Worm (Caenorhabditis elegans): ENCODE measurements around the gene lips-15.

The lips-15 gene

ce11 chrII:12565851-12566250 is 38.3 kb upstream of the lips-15 start, which contains the start of gene F49C5.7:
Gene F49C5.7, plus strand, starts transcription at chrII:12566151.
- TF ChIP-seq pha-4 (tag; optimal IDR thresholded peaks at IDR 0.05) (no peak), unc-42 (tag; optimal IDR thresholded peaks at IDR 0.05) (no peak), hlh-6 (tag; optimal IDR thresholded peaks at IDR 0.05) (no peak), pag-3 (tag; optimal IDR thresholded peaks at IDR 0.05; ENCODE audit: borderline replicate concordance) (no peak), hlh-13 (GFP tag; optimal IDR thresholded peaks at IDR 0.05) (no peak), sox-4 (tag; optimal IDR thresholded peaks at IDR 0.05) (no peak), fkh-10 (GFP tag; optimal IDR thresholded peaks at IDR 0.05) (no peak), T23F11.4 (GFP tag; optimal IDR thresholded peaks at IDR 0.05) (no peak), K02D7.2 (tag; optimal IDR thresholded peaks at IDR 0.05) (no peak), ttx-3 (tag; optimal IDR thresholded peaks at IDR 0.05) (no peak), fax-1 (tag; optimal IDR thresholded peaks at IDR 0.05) (no peak), ceh-2 (tag; optimal IDR thresholded peaks at IDR 0.05) (no peak), pha-2 (tag; optimal IDR thresholded peaks at IDR 0.05) (no peak), nhr-11 (tag; optimal IDR thresholded peaks at IDR 0.05) (no peak), C08G9.2 (tag; optimal IDR thresholded peaks at IDR 0.05) (no peak)

- no peak for TF ChIP-seq lim-6 (tag; optimal IDR thresholded peaks at IDR 0.05)
- no peak for TF ChIP-seq dmd-4 (tag; optimal IDR thresholded peaks at IDR 0.05; ENCODE audit: borderline replicate concordance)
- no peak for TF ChIP-seq unc-86 (tag; optimal IDR thresholded peaks at IDR 0.05)
- no peak for TF ChIP-seq lin-11 (tag; optimal IDR thresholded peaks at IDR 0.05)
- TF ChIP-seq che-1 (tag; optimal IDR thresholded peaks at IDR 0.05), result no peak
- TF ChIP-seq ztf-16 (tag; optimal IDR thresholded peaks at IDR 0.05), result no peak
- no peak for TF ChIP-seq hlh-6 (tag; optimal IDR thresholded peaks at IDR 0.05)
- TF ChIP-seq tbx-7 (tag; optimal IDR thresholded peaks at IDR 0.05), result no peak
- TF ChIP-seq sdc-2 (tag; optimal IDR thresholded peaks at IDR 0.05), result no peak
- no peak for TF ChIP-seq nhr-232 (tag; optimal IDR thresholded peaks at IDR 0.05)
- TF ChIP-seq ceh-30 (tag; optimal IDR thresholded peaks at IDR 0.05), result no peak
- TF ChIP-seq unc-3 (GFP tag; conservative IDR thresholded peaks at IDR 0.05), result no peak
- TF ChIP-seq unc-3 (tag; optimal IDR thresholded peaks at IDR 0.05), result no peak
- TF ChIP-seq rnt-1 (tag; optimal IDR thresholded peaks at IDR 0.05), result no peak
- TF ChIP-seq ceh-24 (tag; optimal IDR thresholded peaks at IDR 0.05), result no peak
- no peak for TF ChIP-seq madf-2 (tag; optimal IDR thresholded peaks at IDR 0.05)
- TF ChIP-seq ama-1 (optimal IDR thresholded peaks at IDR 0.05), result no peak
- no peak for TF ChIP-seq ceh-31 (tag; optimal IDR thresholded peaks at IDR 0.05)
- no peak for TF ChIP-seq zip-5 (tag; optimal IDR thresholded peaks at IDR 0.05)
Measured at ce11 chrII:12570523-12570922, 33.7 kb upstream of the lips-15 start, which contains the start of gene Y38E10A.1. Gene Y38E10A.1, minus strand, starts transcription at chrII:12570623.

DNA sequence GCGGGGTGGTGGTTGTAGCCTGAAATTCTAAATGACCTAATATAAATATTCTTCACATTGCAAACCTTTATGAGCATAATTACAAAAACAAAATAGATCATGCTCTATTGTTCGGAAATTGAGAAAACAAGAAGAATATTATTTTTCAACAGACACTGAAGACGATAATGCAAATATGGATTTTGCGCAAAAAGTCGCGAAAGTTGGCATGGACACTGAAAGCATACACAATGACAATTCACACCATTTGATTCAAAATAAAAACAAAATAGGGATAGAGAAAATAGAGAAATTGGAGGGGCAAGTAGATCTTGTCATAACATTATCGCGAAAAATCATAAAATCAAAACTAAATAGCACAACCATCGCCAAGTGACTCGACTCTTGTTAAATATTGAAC is 31.4 kb upstream of the lips-15 start, which contains the start of gene Y38E10A.35:
TSS of gene Y38E10A.35 (minus strand) at position 101 of the 400 bp plus-strand sequence.
- TF ChIP-seq elt-4 (tag; optimal IDR thresholded peaks at IDR 0.05) (no peak), pqm-1 (tag; optimal IDR thresholded peaks at IDR 0.05) (no peak), ceh-18 (tag; optimal IDR thresholded peaks at IDR 0.05) (no peak)

DNA sequence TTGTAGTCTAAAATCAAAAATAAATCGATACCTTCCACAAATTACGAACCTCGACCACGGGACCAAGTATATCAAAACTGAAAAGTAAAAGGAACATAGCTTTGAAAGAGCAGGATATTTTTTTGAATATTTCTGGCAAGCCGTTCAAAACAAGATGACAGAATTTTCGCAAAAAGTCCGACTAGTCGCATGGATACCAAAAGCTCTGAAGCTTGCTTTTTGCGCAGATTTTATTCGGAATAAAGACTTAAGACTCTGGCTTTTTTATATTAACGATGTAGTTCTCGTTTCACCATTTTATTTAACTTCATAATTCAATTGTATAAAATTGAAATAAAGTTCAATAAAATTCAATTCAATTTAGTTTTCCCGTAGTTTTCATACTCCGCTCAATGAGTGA is 30.6 kb upstream of the lips-15 start, which contains the start of gene Y38E10A.2:
TSS of gene Y38E10A.2 (minus strand) at position 101 of the 400 bp plus-strand sequence.
- no peak for TF ChIP-seq ceh-24 (tag; optimal IDR thresholded peaks at IDR 0.05)

DNA sequence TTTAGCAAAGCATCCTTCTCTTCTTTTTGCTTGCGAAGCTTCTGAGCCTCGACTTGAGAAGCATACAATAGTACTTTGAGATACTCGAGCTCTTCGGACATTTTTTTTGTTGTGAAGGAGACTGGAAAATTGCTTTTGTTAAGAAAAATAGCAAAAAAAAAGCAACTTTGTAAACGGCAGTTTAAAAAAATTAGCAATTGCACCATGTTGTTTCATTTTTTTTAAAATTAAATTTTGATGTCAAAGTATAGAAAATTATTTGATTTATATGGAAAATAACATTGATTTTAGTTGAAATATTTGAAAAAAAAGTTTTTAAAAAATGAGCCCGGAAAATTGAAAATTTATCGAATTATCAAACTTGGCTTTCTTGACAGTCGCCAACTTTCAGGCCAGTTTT is 29.5 kb upstream of the lips-15 start, which contains the start of gene Y38E10A.3:
TSS of gene Y38E10A.3 (minus strand) at position 101 of the 400 bp plus-strand sequence.
- no peak for TF ChIP-seq lin-11 (tag; optimal IDR thresholded peaks at IDR 0.05)
- TF ChIP-seq ceh-24 (tag; optimal IDR thresholded peaks at IDR 0.05), result no peak
- TF ChIP-seq ama-1 (optimal IDR thresholded peaks at IDR 0.05), result no peak
- TF ChIP-seq sox-4 (tag; optimal IDR thresholded peaks at IDR 0.05), result no peak
- TF ChIP-seq C08G9.2 (tag; optimal IDR thresholded peaks at IDR 0.05), result no peak
- TF ChIP-seq fax-1 (tag; optimal IDR thresholded peaks at IDR 0.05), result no peak
- no peak for TF ChIP-seq nhr-11 (tag; optimal IDR thresholded peaks at IDR 0.05)
- no peak for TF ChIP-seq hlh-15 (tag; optimal IDR thresholded peaks at IDR 0.05)
- TF ChIP-seq ceh-19 (GFP tag; optimal IDR thresholded peaks at IDR 0.05), result no peak
- TF ChIP-seq T23F11.4 (GFP tag; optimal IDR thresholded peaks at IDR 0.05), result no peak
- no peak for TF ChIP-seq tbx-7 (tag; optimal IDR thresholded peaks at IDR 0.05)

Measured in whole organism, late embryonic.